Fruit fly (Drosophila melanogaster): ENCODE results near the gene Nna1.
A peak's percentile ranks its signal among the peaks of the same experiment; 100 is the strongest.

Nna1 gene

dm6 chrX:13739411-13739888, 47.4 kb downstream of the Nna1 start, which contains the start of gene CG11151 (continued):
- peak; percentile 31; the same call in 1 of the 2 replicates for TF ChIP-seq Dref (GFP tag; IDR thresholded peaks at IDR 0.05)
- TF ChIP-seq CG32532 (GFP tag; IDR thresholded peaks at IDR 0.05): peak; percentile 96
- TF ChIP-seq ATbp (GFP tag; optimal IDR thresholded peaks at IDR 0.05): peak; percentile 96
- peak; percentile 96 for TF ChIP-seq CG13296 (GFP tag; optimal IDR thresholded peaks at IDR 0.05)
- peak; percentile 94 for TF ChIP-seq cwo (GFP tag; optimal IDR thresholded peaks at IDR 0.05)
- TF ChIP-seq Usf (GFP tag; optimal IDR thresholded peaks at IDR 0.05): peak; percentile 92
- peak; percentile 87 for TF ChIP-seq fd102C (GFP tag; optimal IDR thresholded peaks at IDR 0.05)
- peak; percentile 91 for TF ChIP-seq CG15514 (GFP tag; optimal IDR thresholded peaks at IDR 0.05)
- peak; percentile 95 for TF ChIP-seq E2f1 (GFP tag; IDR thresholded peaks at IDR 0.05)
- peak; percentile 86 for TF ChIP-seq CG10431 (GFP tag; optimal IDR thresholded peaks at IDR 0.05)
- TF ChIP-seq CG15696 (tag; optimal IDR thresholded peaks at IDR 0.05): peak; percentile 94
- TF ChIP-seq CG6765 (GFP tag; optimal IDR thresholded peaks at IDR 0.05): peak; percentile 85
- TF ChIP-seq hkb (optimal IDR thresholded peaks at IDR 0.05): no peak
- peak; percentile 97 for TF ChIP-seq hkb (GFP tag; IDR thresholded peaks at IDR 0.05)
- TF ChIP-seq scrt (GFP tag; optimal IDR thresholded peaks at IDR 0.05): peak; percentile 94
- TF ChIP-seq Ets97D (GFP tag; optimal IDR thresholded peaks at IDR 0.05): peak; percentile 86
- peak; percentile 98 for TF ChIP-seq ci (GFP tag; IDR thresholded peaks at IDR 0.05)
- TF ChIP-seq CG4617 (GFP tag; optimal IDR thresholded peaks at IDR 0.05; ENCODE audit: borderline replicate concordance): peak; percentile 86
- peak; percentile 64 for TF ChIP-seq stwl (tag; optimal IDR thresholded peaks at IDR 0.05)
- TF ChIP-seq mld (GFP tag; IDR thresholded peaks at IDR 0.05; ENCODE audit: partially characterized antibody): 0 out of 3 replicates have a peak, but pooled peaks have one; percentile 38
- TF ChIP-seq ash1 (GFP tag; optimal IDR thresholded peaks at IDR 0.05): peak; percentile 82
- peak; percentile 96 for TF ChIP-seq Camta (GFP tag; optimal IDR thresholded peaks at IDR 0.05)
- TF ChIP-seq NFAT (GFP tag; IDR thresholded peaks at IDR 0.05): peak; percentile 88
- peak; percentile 76 for TF ChIP-seq CG15073 (GFP tag; optimal IDR thresholded peaks at IDR 0.05)
- peak; percentile 97 for TF ChIP-seq CG18262 (tag; optimal IDR thresholded peaks at IDR 0.05)
- TF ChIP-seq Mad (GFP tag; optimal IDR thresholded peaks at IDR 0.05): peak; percentile 95
- TF ChIP-seq CG10959 (GFP tag; IDR thresholded peaks at IDR 0.05): peak; percentile 94
- peak; percentile 98 for TF ChIP-seq Fer1 (GFP tag; optimal IDR thresholded peaks at IDR 0.05)
- TF ChIP-seq maf-S (GFP tag; optimal IDR thresholded peaks at IDR 0.05): peak; percentile 96
- peak; percentile 90 for TF ChIP-seq gce (GFP tag; IDR thresholded peaks at IDR 0.05)
- TF ChIP-seq fd64A (GFP tag; optimal IDR thresholded peaks at IDR 0.05): peak; percentile 87
- TF ChIP-seq B-H2 (GFP tag; optimal IDR thresholded peaks at IDR 0.05): peak; percentile 96
- peak; percentile 94 for TF ChIP-seq Dek (tag; optimal IDR thresholded peaks at IDR 0.05)
- no peak for TF ChIP-seq Opbp (GFP tag; IDR thresholded peaks at IDR 0.05; ENCODE audit: partially characterized antibody)
- peak; percentile 97 for TF ChIP-seq gcm (GFP tag; optimal IDR thresholded peaks at IDR 0.05)
- peak; percentile 4 for TF ChIP-seq HLHmδ (GFP tag; optimal IDR thresholded peaks at IDR 0.05)
- TF ChIP-seq CG5245 (GFP tag; optimal IDR thresholded peaks at IDR 0.05): peak; percentile 95
- peak; percentile 97 for TF ChIP-seq CG13424 (tag; optimal IDR thresholded peaks at IDR 0.05)
- peak; percentile 95 for TF ChIP-seq CG12744 (GFP tag; optimal IDR thresholded peaks at IDR 0.05)
- peak; percentile 88 for TF ChIP-seq CG8281 (tag; optimal IDR thresholded peaks at IDR 0.05)
- TF ChIP-seq Rfx (GFP tag; IDR thresholded peaks at IDR 0.05): peak; percentile 96
- peak; percentile 91 for TF ChIP-seq CG10267 (tag; optimal IDR thresholded peaks at IDR 0.05)
- TF ChIP-seq hth (optimal IDR thresholded peaks at IDR 0.05): no peak
- TF ChIP-seq Ravus (GFP tag; IDR thresholded peaks at IDR 0.05): peak; percentile 85
- peak; percentile 86 for TF ChIP-seq CG18011 (GFP tag; optimal IDR thresholded peaks at IDR 0.05)
- TF ChIP-seq Lim3 (GFP tag; IDR thresholded peaks at IDR 0.05): peak; percentile 77
- TF ChIP-seq wdn (GFP tag; IDR thresholded peaks at IDR 0.05): peak; percentile 94
- TF ChIP-seq gt (GFP tag; IDR thresholded peaks at IDR 0.05): peak; percentile 80
- peak; percentile 94 for TF ChIP-seq CG4730 (GFP tag; IDR thresholded peaks at IDR 0.05)
- TF ChIP-seq CkIIα-i1 (GFP tag; IDR thresholded peaks at IDR 0.05): peak; percentile 76
- TF ChIP-seq row (GFP tag; IDR thresholded peaks at IDR 0.05): peak; percentile 98
